Fruit fly (Drosophila melanogaster): ENCODE measurements around the gene Dnaaf6.

The Dnaaf6 gene

dm6 chr3L:14634773-14635563, 49.6 kb upstream of the Dnaaf6 start (continued):
- TF ChIP-seq en (GFP tag; optimal IDR thresholded peaks at IDR 0.05) = no peak
- no peak for TF ChIP-seq CG32767 (GFP tag; IDR thresholded peaks at IDR 0.05)
- no peak for TF ChIP-seq CG2120 (GFP tag; optimal IDR thresholded peaks at IDR 0.05)
- TF ChIP-seq gt (GFP tag; IDR thresholded peaks at IDR 0.05) = no peak
- TF ChIP-seq kni (GFP tag; optimal IDR thresholded peaks at IDR 0.05) = peak; percentile 95
- no peak for TF ChIP-seq Scr (GFP tag; IDR thresholded peaks at IDR 0.05; ENCODE audit: partially characterized antibody)
- no peak for TF ChIP-seq btn (GFP tag; optimal IDR thresholded peaks at IDR 0.05)
- TF ChIP-seq CG17912 (GFP tag; optimal IDR thresholded peaks at IDR 0.05) = no peak
- no peak for TF ChIP-seq pan (optimal IDR thresholded peaks at IDR 0.05)
- TF ChIP-seq pan (GFP tag; optimal IDR thresholded peaks at IDR 0.05 in 1 of 2, IDR thresholded peaks at IDR 0.05 in 1 of 2) = peak in 1 of 2 experiments; percentile 51
- TF ChIP-seq odd (GFP tag; optimal IDR thresholded peaks at IDR 0.05) = peak; percentile 57
- TF ChIP-seq CG10654 (GFP tag; optimal IDR thresholded peaks at IDR 0.05) = peak; percentile 32
- TF ChIP-seq CG12236 (GFP tag; optimal IDR thresholded peaks at IDR 0.05) = no peak
- TF ChIP-seq CG17612 (GFP tag; IDR thresholded peaks at IDR 0.05) = no peak
- TF ChIP-seq Hr51 (GFP tag; optimal IDR thresholded peaks at IDR 0.05) = peak in 1 of 2 experiments; percentile 60
- TF ChIP-seq klu (GFP tag; IDR thresholded peaks at IDR 0.05) = no peak
- no peak for TF ChIP-seq vnd (GFP tag; IDR thresholded peaks at IDR 0.05; ENCODE audit: partially characterized antibody)
- TF ChIP-seq CG16815 (GFP tag; optimal IDR thresholded peaks at IDR 0.05) = peak; percentile 84
- peak; percentile 69 for TF ChIP-seq nerfin-1 (tag; optimal IDR thresholded peaks at IDR 0.05)
- no peak for TF ChIP-seq Med (GFP tag)
- peak; percentile 77 for TF ChIP-seq CG13775 (GFP tag; optimal IDR thresholded peaks at IDR 0.05)
- TF ChIP-seq Dfd (GFP tag; optimal IDR thresholded peaks at IDR 0.05) = no peak
- TF ChIP-seq CG2875 (GFP tag; optimal IDR thresholded peaks at IDR 0.05) = peak; percentile 64
- peak; percentile 64 for TF ChIP-seq ara (GFP tag; IDR thresholded peaks at IDR 0.05)
- TF ChIP-seq kay (GFP tag; optimal IDR thresholded peaks at IDR 0.05) = peak; percentile 70
- TF ChIP-seq CG10274 (GFP tag; optimal IDR thresholded peaks at IDR 0.05) = no peak
- TF ChIP-seq CG9797 (GFP tag; optimal IDR thresholded peaks at IDR 0.05) = no peak
- TF ChIP-seq unc-4 (GFP tag; IDR thresholded peaks at IDR 0.05; ENCODE audit: partially characterized antibody) = no peak
- peak; percentile 15 for TF ChIP-seq Dek (tag; optimal IDR thresholded peaks at IDR 0.05)
- TF ChIP-seq gsb-n (tag; optimal IDR thresholded peaks at IDR 0.05) = peak; percentile 87
- no peak for TF ChIP-seq amos (GFP tag; IDR thresholded peaks at IDR 0.05; ENCODE audit: partially characterized antibody)
- TF ChIP-seq CG17328 (GFP tag; IDR thresholded peaks at IDR 0.05) = peak; percentile 61
- no peak for TF ChIP-seq CG7928 (GFP tag; optimal IDR thresholded peaks at IDR 0.05)
- TF ChIP-seq Xrp1 (GFP tag; IDR thresholded peaks at IDR 0.05) = peak; percentile 88
- TF ChIP-seq CG6689 (GFP tag; IDR thresholded peaks at IDR 0.05) = peak; percentile 86
- TF ChIP-seq slp2 (GFP tag; optimal IDR thresholded peaks at IDR 0.05) = no peak
- TF ChIP-seq CG10267 (tag; optimal IDR thresholded peaks at IDR 0.05) = peak; percentile 88
- TF ChIP-seq Max (GFP tag; optimal IDR thresholded peaks at IDR 0.05) = peak; percentile 4
- TF ChIP-seq vvl (GFP tag; IDR thresholded peaks at IDR 0.05) = peak; percentile 54
- TF ChIP-seq CG7786 (GFP tag; optimal IDR thresholded peaks at IDR 0.05) = no peak
- peak; percentile 59 for TF ChIP-seq row (GFP tag; IDR thresholded peaks at IDR 0.05)
- TF ChIP-seq CG10959 (GFP tag; IDR thresholded peaks at IDR 0.05) = peak; percentile 47; the same call in 1 of the 2 replicates
- peak; percentile 91 for TF ChIP-seq zf30C (GFP tag; optimal IDR thresholded peaks at IDR 0.05)
- TF ChIP-seq Chrac-16 (GFP tag; optimal IDR thresholded peaks at IDR 0.05) = peak; percentile 67
- TF ChIP-seq ems (GFP tag; optimal IDR thresholded peaks at IDR 0.05) = no peak
- no peak for TF ChIP-seq BtbVII (GFP tag; optimal IDR thresholded peaks at IDR 0.05)
- TF ChIP-seq CG8944 (GFP tag; optimal IDR thresholded peaks at IDR 0.05) = no peak
- no peak for TF ChIP-seq GATAe (GFP tag; conservative IDR thresholded peaks at IDR 0.05)
- no peak for TF ChIP-seq CG16863 (GFP tag; optimal IDR thresholded peaks at IDR 0.05)
- TF ChIP-seq CG12769 (tag; optimal IDR thresholded peaks at IDR 0.05) = no peak
